Worm (Caenorhabditis elegans): ENCODE measurements around the gene C16D9.5.

DNA sequence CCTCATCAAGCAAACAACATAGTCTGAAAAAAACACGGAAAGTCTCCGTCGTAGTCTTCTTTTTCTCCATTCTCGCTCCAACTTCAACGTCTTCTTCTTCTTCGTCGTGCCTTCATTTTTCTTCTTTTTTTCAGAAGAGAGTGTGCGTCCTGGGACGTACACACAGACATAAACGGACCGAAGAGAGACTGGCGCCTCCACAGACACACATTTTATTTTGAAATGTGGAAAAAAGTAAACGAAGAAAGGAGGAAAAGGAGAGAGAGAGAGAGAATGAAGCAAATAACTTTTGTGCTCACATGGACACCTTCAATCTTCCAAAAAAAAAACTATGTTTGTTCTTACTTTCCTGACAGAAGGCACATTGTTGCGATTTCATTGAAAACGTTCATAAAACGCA lies 30.2 kb downstream of the C16D9.5 start:
- TF ChIP-seq dao-5 (tag; optimal IDR thresholded peaks at IDR 0.05) (no peak), him-1 (tag; optimal IDR thresholded peaks at IDR 0.05) (no peak), W03F9.2 (tag; optimal IDR thresholded peaks at IDR 0.05) (no peak)

All from whole organism, L4/young adult.